Fruit fly (Drosophila melanogaster) whole organism, embryonic: ENCODE results near the gene Synd.

ENCODE experiments used
- Aef1 ChIP-seq: fragments of 200-800 bp; sonication (Bioruptor generic); IDR thresholded peaks from 3 replicates; pipeline ENCODE4 v1.3.6; 2022; ENCODE audit warnings: missing biosample characterization, missing genetic modification characterization
- CG10147 ChIP-seq: fragments of 200-800 bp; sonication (Bioruptor generic); optimal IDR thresholded peaks from 2 replicates; lab custom pipeline; 2019; ENCODE audit warnings: missing biosample characterization, mild to moderate bottlenecking, missing genetic modification characterization, moderate library complexity
- CG10431 ChIP-seq: fragments of 200-800 bp; sonication (Bioruptor generic); optimal IDR thresholded peaks from 3 replicates; lab custom pipeline; 2018; ENCODE audit warnings: missing biosample characterization, mild to moderate bottlenecking, missing genetic modification characterization
- CG10565 ChIP-seq: fragments of 200-800 bp; sonication (Bioruptor generic); optimal IDR thresholded peaks from 3 replicates; lab custom pipeline; 2016; ENCODE audit warnings: missing biosample characterization, mild to moderate bottlenecking, missing genetic modification characterization
- CG11456 ChIP-seq: fragments of 200-800 bp; sonication (Bioruptor generic); IDR thresholded peaks from 3 replicates; pipeline ENCODE4 v1.3.6; 2022; ENCODE audit warnings: missing biosample characterization, missing genetic modification characterization
- CG12155 ChIP-seq: fragments of 200-800 bp; sonication (Bioruptor generic); optimal IDR thresholded peaks from 3 replicates; lab custom pipeline; 2016; ENCODE audit warnings: missing biosample characterization, missing genetic modification characterization
- CG18619 ChIP-seq: fragments of 200-800 bp; sonication (Bioruptor generic); optimal IDR thresholded peaks from 3 replicates; lab custom pipeline; 2017; ENCODE audit warnings: missing biosample characterization, mild to moderate bottlenecking, missing genetic modification characterization
- CG30020 ChIP-seq: fragments of 200-800 bp; optimal IDR thresholded peaks from 2 replicates; lab custom pipeline; 2019; ENCODE audit warnings: missing biosample characterization, mild to moderate bottlenecking, missing genetic modification characterization, moderate library complexity
- CG3838 ChIP-seq: fragments of 200-800 bp; sonication (Bioruptor generic); optimal IDR thresholded peaks from 3 replicates; lab custom pipeline; 2016; ENCODE audit warnings: missing biosample characterization, missing genetic modification characterization
- CG42726 ChIP-seq: fragments of 200-800 bp; sonication (Bioruptor generic); IDR thresholded peaks from 2 replicates; pipeline ENCODE4 v1.3.6; 2022; ENCODE audit warnings: missing biosample characterization, missing genetic modification characterization; ENCODE audit not compliant: partially characterized antibody
- CG4404 ChIP-seq: fragments of 200-800 bp; sonication (Bioruptor generic); IDR thresholded peaks from 2 replicates; pipeline ENCODE4 v1.3.6; 2022; ENCODE audit warnings: missing biosample characterization, missing genetic modification characterization
- CG4617 ChIP-seq: fragments of 200-800 bp; sonication (Bioruptor generic); optimal IDR thresholded peaks from 3 replicates; lab custom pipeline; 2016; ENCODE audit warnings: missing biosample characterization, missing genetic modification characterization, borderline replicate concordance
- CG7357 ChIP-seq: fragments of 200-800 bp; sonication (Bioruptor generic); IDR thresholded peaks from 3 replicates; pipeline ENCODE4 v1.3.6; 2022; ENCODE audit warnings: missing biosample characterization, missing genetic modification characterization
- CG7556 ChIP-seq: fragments of 200-800 bp; sonication (Bioruptor generic); optimal IDR thresholded peaks from 2 replicates; lab custom pipeline; 2017; ENCODE audit warnings: missing biosample characterization, mild to moderate bottlenecking, missing genetic modification characterization
- CG7987 ChIP-seq: fragments of 200-800 bp; sonication (Bioruptor generic); optimal IDR thresholded peaks from 2 replicates; lab custom pipeline; 2018; ENCODE audit warnings: missing biosample characterization, mild to moderate bottlenecking, missing genetic modification characterization, moderate library complexity
- CG8290 ChIP-seq, 3 experiments: fragments of 200-800 bp; sonication (Bioruptor generic); optimal IDR thresholded peaks; 2 replicates each; lab custom pipeline; 2016 to 2019; ENCODE audit warnings: missing biosample characterization in 3 of 3, missing genetic modification characterization in 3 of 3, mild to moderate bottlenecking in 2 of 3, moderate library complexity in 1 of 3
- CG8478 ChIP-seq: fragments of >200 bp; optimal IDR thresholded peaks from 2 replicates; lab custom pipeline; 2018
- Dad ChIP-seq: fragments of 200-800 bp; sonication (Bioruptor generic); optimal IDR thresholded peaks from 3 replicates; lab custom pipeline; 2016; ENCODE audit warnings: missing biosample characterization, missing genetic modification characterization
- Deaf1 ChIP-seq: fragments of 200-800 bp; optimal IDR thresholded peaks from 3 replicates; lab custom pipeline; 2019; ENCODE audit warnings: missing biosample characterization, mild to moderate bottlenecking, missing genetic modification characterization, moderate library complexity
- ERR ChIP-seq: fragments of 200-800 bp; sonication (Bioruptor generic); optimal IDR thresholded peaks from 2 replicates; lab custom pipeline; 2016; ENCODE audit warnings: missing biosample characterization, missing genetic modification characterization
- Eip74EF ChIP-seq, 2 experiments: fragments of 200-800 bp in 1 of 2; fragments of >200 bp in 1 of 2; sonication (Bioruptor generic) in 1 of 2; optimal IDR thresholded peaks; 2 replicates each; lab custom pipeline; 2017 to 2019; ENCODE audit warnings: missing biosample characterization in 2 of 2, missing genetic modification characterization in 2 of 2, mild to moderate bottlenecking in 1 of 2, moderate library complexity in 1 of 2
- Fer3 ChIP-seq: fragments of 200-800 bp; sonication (Bioruptor generic); optimal IDR thresholded peaks from 2 replicates; lab custom pipeline; 2018; ENCODE audit warnings: missing biosample characterization, mild to moderate bottlenecking, missing genetic modification characterization, moderate library complexity
- GATAe ChIP-seq: fragments of 200-800 bp; sonication (Bioruptor generic); conservative IDR thresholded peaks from 2 replicates; pipeline ENCODE4 v1.3.6; 2022; ENCODE audit warnings: missing biosample characterization, missing genetic modification characterization
- Hr3 ChIP-seq: fragments of 200-800 bp; sonication (Bioruptor generic); optimal IDR thresholded peaks from 3 replicates; lab custom pipeline; 2016; ENCODE audit warnings: missing biosample characterization, missing genetic modification characterization
- Hr78 ChIP-seq, 2 experiments: fragments of 200-800 bp in 1 of 2; fragments of >200 bp in 1 of 2; sonication (Bioruptor generic) in 1 of 2; optimal IDR thresholded peaks; 2 replicates each; lab custom pipeline; 2017 to 2019; ENCODE audit warnings: missing biosample characterization in 2 of 2, missing genetic modification characterization in 2 of 2, mild to moderate bottlenecking in 1 of 2, moderate library complexity in 1 of 2
- Lim3 ChIP-seq: fragments of 200-800 bp; sonication (Bioruptor generic); IDR thresholded peaks from 2 replicates; pipeline ENCODE4 v1.3.6; 2022; ENCODE audit warnings: missing biosample characterization, missing genetic modification characterization
- Opbp ChIP-seq: fragments of 200-800 bp; sonication (Bioruptor generic); IDR thresholded peaks from 3 replicates; pipeline ENCODE4 v1.3.6; 2022; ENCODE audit warnings: missing biosample characterization, missing genetic modification characterization; ENCODE audit not compliant: partially characterized antibody
- Side ChIP-seq: fragments of 200-800 bp; sonication (Bioruptor generic); optimal IDR thresholded peaks from 2 replicates; lab custom pipeline; 2016; ENCODE audit warnings: missing biosample characterization, missing genetic modification characterization
- Six4 ChIP-seq: fragments of 200-800 bp; sonication (Bioruptor generic); optimal IDR thresholded peaks from 2 replicates; lab custom pipeline; 2016; ENCODE audit warnings: missing biosample characterization, missing genetic modification characterization
- Usf ChIP-seq: fragments of 200-800 bp; sonication (Bioruptor generic); optimal IDR thresholded peaks from 2 replicates; lab custom pipeline; 2017; ENCODE audit warnings: missing genotype, missing biosample characterization, missing genetic modification characterization
- ab ChIP-seq: fragments of 200-800 bp; sonication (Bioruptor generic); optimal IDR thresholded peaks from 2 replicates; lab custom pipeline; 2016; ENCODE audit warnings: missing biosample characterization, missing genetic modification characterization
- caup ChIP-seq: fragments of 200-800 bp; sonication (Bioruptor generic); optimal IDR thresholded peaks from 3 replicates; lab custom pipeline; 2017; ENCODE audit warnings: missing biosample characterization, mild to moderate bottlenecking, missing genetic modification characterization, moderate library complexity; ENCODE audit not compliant: severe bottlenecking
- dati ChIP-seq: fragments of 200-800 bp; sonication (Bioruptor generic); IDR thresholded peaks from 2 replicates; pipeline ENCODE4 v1.3.6; 2022; ENCODE audit warnings: missing biosample characterization, missing genetic modification characterization
- dysf ChIP-seq: fragments of 200-800 bp; sonication (Bioruptor generic); IDR thresholded peaks from 3 replicates; pipeline ENCODE4 v1.3.6; 2022; ENCODE audit warnings: missing biosample characterization, missing genetic modification characterization
- ems ChIP-seq: fragments of 200-800 bp; sonication (Bioruptor generic); optimal IDR thresholded peaks from 3 replicates; lab custom pipeline; 2016; ENCODE audit warnings: missing biosample characterization, missing genetic modification characterization
- en ChIP-seq: fragments of 200-800 bp; sonication (Bioruptor generic); optimal IDR thresholded peaks from 2 replicates; lab custom pipeline; 2016; ENCODE audit warnings: missing biosample characterization, missing genetic modification characterization
- hbn ChIP-seq: fragments of 200-800 bp; sonication (Bioruptor generic); IDR thresholded peaks from 2 replicates; pipeline ENCODE4 v1.3.6; 2022; ENCODE audit warnings: missing biosample characterization, missing genetic modification characterization; ENCODE audit not compliant: partially characterized antibody
- her ChIP-seq: fragments of 200-800 bp; sonication (Bioruptor generic); optimal IDR thresholded peaks from 2 replicates; lab custom pipeline; 2016; ENCODE audit warnings: missing biosample characterization, missing genetic modification characterization
- lola ChIP-seq, 3 experiments: fragments of >200 bp in 2 of 3; fragments of 200-800 bp in 1 of 3; sonication (Bioruptor generic) in 1 of 3; optimal IDR thresholded peaks; 2 replicates each; lab custom pipeline; 2017 to 2019; ENCODE audit warnings: missing biosample characterization in 3 of 3, missing genetic modification characterization in 3 of 3, mild to moderate bottlenecking in 1 of 3, moderate library complexity in 1 of 3
- phol ChIP-seq: fragments of 200-800 bp; sonication (Bioruptor generic); optimal IDR thresholded peaks from 3 replicates; lab custom pipeline; 2018; ENCODE audit warnings: missing biosample characterization, mild to moderate bottlenecking, missing genetic modification characterization, moderate library complexity
- sd ChIP-seq: fragments of 200-800 bp; sonication (Bioruptor generic); optimal IDR thresholded peaks from 3 replicates; lab custom pipeline; 2018; ENCODE audit warnings: missing biosample characterization, mild to moderate bottlenecking, missing genetic modification characterization, moderate library complexity
- slbo ChIP-seq: fragments of 200-800 bp; sonication (Bioruptor generic); IDR thresholded peaks from 2 replicates; pipeline ENCODE4 v1.3.6; 2022; ENCODE audit warnings: missing biosample characterization, missing genetic modification characterization
- so ChIP-seq: fragments of 200-800 bp; sonication (Bioruptor generic); IDR thresholded peaks from 3 replicates; pipeline ENCODE4 v1.3.6; 2022; ENCODE audit warnings: missing biosample characterization, missing genetic modification characterization
- tap ChIP-seq: fragments of 200-800 bp; optimal IDR thresholded peaks from 3 replicates; lab custom pipeline; 2019; ENCODE audit warnings: missing biosample characterization, mild to moderate bottlenecking, missing genetic modification characterization, moderate library complexity
- tll ChIP-seq, 2 experiments: fragments of 200-800 bp in 1 of 2; fragments of >200 bp in 1 of 2; sonication (Bioruptor generic) in 1 of 2; optimal IDR thresholded peaks; 2 replicates each; lab custom pipeline; 2017 to 2019; ENCODE audit warnings: missing biosample characterization in 2 of 2, missing genetic modification characterization in 2 of 2, mild to moderate bottlenecking in 1 of 2, moderate library complexity in 1 of 2
- twi ChIP-seq: fragments of 200-800 bp; optimal IDR thresholded peaks from 2 replicates; lab custom pipeline; 2019; ENCODE audit warnings: missing biosample characterization, mild to moderate bottlenecking, missing genetic modification characterization, moderate library complexity
- unc-4 ChIP-seq: fragments of 200-800 bp; sonication (Bioruptor generic); IDR thresholded peaks from 2 replicates; pipeline ENCODE4 v1.3.6; 2022; ENCODE audit warnings: missing biosample characterization, missing genetic modification characterization; ENCODE audit not compliant: partially characterized antibody
- yki ChIP-seq: fragments of >200 bp; optimal IDR thresholded peaks from 3 replicates; lab custom pipeline; 2018

Gene Synd

dm6 chr3R:20829416-20830131 lies 3.0 kb upstream of the Synd start (continued):
- TF ChIP-seq unc-4 (GFP tag; lab: Robert Waterston, UW) = no peak
- TF ChIP-seq CG42726 = no peak
- no peak for TF ChIP-seq tll (GFP tag; optimal IDR thresholded peaks at IDR 0.05; lab: Kevin White, UChicago)
- peak; percentile 46 for TF ChIP-seq slbo (GFP tag; lab: Robert Waterston, UW)
- no peak for TF ChIP-seq yki
- peak; percentile 40 for TF ChIP-seq caup (GFP tag; lab: Kevin White, UChicago)
- peak; percentile 19 for TF ChIP-seq CG18619 (GFP tag; lab: Kevin White, UChicago)
- peak; percentile 41; the same call in 1 of the 3 replicates for TF ChIP-seq so (GFP tag; lab: Robert Waterston, UW)
- TF ChIP-seq ems (GFP tag; lab: Kevin White, UChicago) = no peak
- TF ChIP-seq Hr3 = peak; percentile 38
- TF ChIP-seq twi (tag; lab: Kevin White, UChicago) = peak; percentile 98
- TF ChIP-seq Hr78 (GFP tag; optimal IDR thresholded peaks at IDR 0.05; lab: Kevin White, UChicago) = peak in 1 of 2 experiments; percentile 18
- TF ChIP-seq GATAe (GFP tag; lab: Robert Waterston, UW) = no peak
- peak; percentile 32 for TF ChIP-seq CG10147 (GFP tag; lab: Kevin White, UChicago)
- no peak for TF ChIP-seq Dad (GFP tag; lab: Kevin White, UChicago)
- no peak for TF ChIP-seq Lim3 (GFP tag; lab: Robert Waterston, UW)
- TF ChIP-seq sd (tag; lab: Kevin White, UChicago) = peak; percentile 79
- no peak for TF ChIP-seq CG10565 (GFP tag; lab: Kevin White, UChicago)
- TF ChIP-seq CG7556 (GFP tag; lab: Kevin White, UChicago) = peak; percentile 71
- TF ChIP-seq CG4617 = no peak
- TF ChIP-seq CG8478 (lab: Kevin White, UChicago) = no peak
- TF ChIP-seq Aef1 (GFP tag; lab: Robert Waterston, UW) = no peak
- TF ChIP-seq phol (tag; lab: Kevin White, UChicago) = peak; percentile 23
- no peak for TF ChIP-seq CG7357 (GFP tag; lab: Robert Waterston, UW)
- TF ChIP-seq her = no peak
- no peak for TF ChIP-seq ab (GFP tag; lab: Kevin White, UChicago)
- TF ChIP-seq CG7987 (GFP tag; lab: Kevin White, UChicago) = peak; percentile 48
- 0 out of 2 replicates have a peak, but pooled peaks have one; percentile 37 for TF ChIP-seq hbn (GFP tag; lab: Robert Waterston, UW)
- TF ChIP-seq CG8290 (GFP tag; optimal IDR thresholded peaks at IDR 0.05; lab: Kevin White, UChicago) = no peak
- peak in 1 of 2 experiments; percentile 86 for TF ChIP-seq CG8290 (tag; optimal IDR thresholded peaks at IDR 0.05; lab: Kevin White, UChicago)
- peak; percentile 22; the same call in 2 of the 3 replicates for TF ChIP-seq dysf
- TF ChIP-seq CG10431 (GFP tag; lab: Kevin White, UChicago) = no peak
- no peak for TF ChIP-seq CG30020 (tag; lab: Kevin White, UChicago)
- no peak for TF ChIP-seq CG12155 (GFP tag; lab: Kevin White, UChicago)
- TF ChIP-seq en = no peak
- no peak for TF ChIP-seq dati
- TF ChIP-seq Usf = no peak
- no peak for TF ChIP-seq Six4 (GFP tag; lab: Kevin White, UChicago)
- no peak for TF ChIP-seq CG11456 (GFP tag; lab: Robert Waterston, UW)
- TF ChIP-seq CG4404 = no peak
- no peak for TF ChIP-seq ERR (GFP tag; lab: Kevin White, UChicago)
- no peak for TF ChIP-seq Side (GFP tag; lab: Kevin White, UChicago)
- TF ChIP-seq Eip74EF (GFP tag; optimal IDR thresholded peaks at IDR 0.05; lab: Kevin White, UChicago) = no peak
- no peak for TF ChIP-seq CG3838 (GFP tag; lab: Kevin White, UChicago)
- TF ChIP-seq lola (GFP tag; optimal IDR thresholded peaks at IDR 0.05; lab: Kevin White, UChicago) = peak in 1 of 3 experiments; percentile 50
- no peak for TF ChIP-seq Deaf1 (tag; lab: Kevin White, UChicago)
- TF ChIP-seq tap = no peak
- no peak for TF ChIP-seq Fer3 (tag; lab: Kevin White, UChicago)
- peak; percentile 42; the same call in 1 of the 3 replicates for TF ChIP-seq Opbp (GFP tag; lab: Robert Waterston, UW)
